Worm (Caenorhabditis elegans): ENCODE results near the gene gcy-34.

ce11 chrV:13371336-13371735 lies 14.4 kb downstream of the gcy-34 start:
- no peak for TF ChIP-seq nhr-77 (tag; optimal IDR thresholded peaks at IDR 0.05)
- TF ChIP-seq elt-2 (tag; optimal IDR thresholded peaks at IDR 0.05), result peak; percentile 1
- no peak for TF ChIP-seq zag-1 (tag; optimal IDR thresholded peaks at IDR 0.05)
- peak; percentile 43 for TF ChIP-seq unc-62 (GFP tag; optimal IDR thresholded peaks at IDR 0.05)
- no peak for TF ChIP-seq ama-1 (optimal IDR thresholded peaks at IDR 0.05)
- TF ChIP-seq egl-5 (tag; optimal IDR thresholded peaks at IDR 0.05), result peak; percentile 64
